Worm (Caenorhabditis elegans): ENCODE data around the gene srx-130.

srx-130 gene

ce11 chrV:13839433-13839832, 3.8 kb upstream of the srx-130 start, which contains the start of gene F55B12.10:
TSS of gene F55B12.10 (plus strand) at chrV:13839733.
- TF ChIP-seq ceh-36 (tag; optimal IDR thresholded peaks at IDR 0.05) (no peak), ets-7 (tag; optimal IDR thresholded peaks at IDR 0.05) (no peak), flt-1 (GFP tag; IDR thresholded peaks at IDR 0.05) (no peak), ama-1 (optimal IDR thresholded peaks at IDR 0.05) (no peak), tbx-11 (GFP tag; IDR thresholded peaks at IDR 0.05) (no peak), B0310.2 (tag; optimal IDR thresholded peaks at IDR 0.05) (no peak), tbx-37 (GFP tag; conservative IDR thresholded peaks at IDR 0.05) (no peak), hmg-4 (GFP tag; optimal IDR thresholded peaks at IDR 0.05) (no peak), hnd-1 (tag; optimal IDR thresholded peaks at IDR 0.05) (no peak)

ce11 chrV:13840909-13841308, 2.3 kb upstream of the srx-130 start, which contains the start of gene srx-17:
TSS of gene srx-17 (plus strand) at chrV:13841209.
- TF ChIP-seq sea-1 (GFP tag; conservative IDR thresholded peaks at IDR 0.05) (no peak), hmg-4 (GFP tag; optimal IDR thresholded peaks at IDR 0.05) (no peak), tbx-11 (GFP tag; IDR thresholded peaks at IDR 0.05) (no peak), ceh-13 (GFP tag; optimal IDR thresholded peaks at IDR 0.05) (no peak), ets-7 (tag; optimal IDR thresholded peaks at IDR 0.05) (no peak), aly-1 (tag; optimal IDR thresholded peaks at IDR 0.05) (no peak), F13C5.2 (tag; optimal IDR thresholded peaks at IDR 0.05) (no peak), pes-1 (GFP tag; IDR thresholded peaks at IDR 0.05) (no peak)

ce11 chrV:13845136-13845535, 1.9 kb downstream of the srx-130 start, which contains the start of gene srx-131:
TSS of gene srx-131 (plus strand) at chrV:13845436.
- TF ChIP-seq tbx-11 (GFP tag; IDR thresholded peaks at IDR 0.05): no peak
- no peak for TF ChIP-seq ceh-36 (tag; optimal IDR thresholded peaks at IDR 0.05)
- no peak for TF ChIP-seq sea-1 (GFP tag; conservative IDR thresholded peaks at IDR 0.05)
- TF ChIP-seq B0310.2 (tag; optimal IDR thresholded peaks at IDR 0.05): no peak
- TF ChIP-seq F13C5.2 (tag; optimal IDR thresholded peaks at IDR 0.05): no peak
- TF ChIP-seq aly-1 (tag; optimal IDR thresholded peaks at IDR 0.05): no peak
- no peak for TF ChIP-seq tra-4 (tag; optimal IDR thresholded peaks at IDR 0.05)
- TF ChIP-seq hnd-1 (tag; optimal IDR thresholded peaks at IDR 0.05): no peak
- no peak for TF ChIP-seq hmbx-1 (tag; optimal IDR thresholded peaks at IDR 0.05)
- TF ChIP-seq ama-1 (optimal IDR thresholded peaks at IDR 0.05): no peak
- TF ChIP-seq ceh-13 (GFP tag; optimal IDR thresholded peaks at IDR 0.05): no peak
- TF ChIP-seq hmg-4 (GFP tag; optimal IDR thresholded peaks at IDR 0.05): no peak
- TF ChIP-seq tbx-37 (GFP tag; conservative IDR thresholded peaks at IDR 0.05): no peak
- TF ChIP-seq pes-1 (GFP tag; IDR thresholded peaks at IDR 0.05): no peak
- no peak for TF ChIP-seq flt-1 (GFP tag; IDR thresholded peaks at IDR 0.05)
- TF ChIP-seq scrt-1 (GFP tag; IDR thresholded peaks at IDR 0.05): no peak
- no peak for TF ChIP-seq ets-7 (tag; optimal IDR thresholded peaks at IDR 0.05)

- TF ChIP-seq tra-4 (tag; optimal IDR thresholded peaks at IDR 0.05): no peak
- TF ChIP-seq hmbx-1 (tag; optimal IDR thresholded peaks at IDR 0.05): no peak
- no peak for TF ChIP-seq scrt-1 (GFP tag; IDR thresholded peaks at IDR 0.05)
- no peak for TF ChIP-seq tbx-37 (GFP tag; conservative IDR thresholded peaks at IDR 0.05)
- TF ChIP-seq flt-1 (GFP tag; IDR thresholded peaks at IDR 0.05): no peak
- TF ChIP-seq hmg-4 (GFP tag; optimal IDR thresholded peaks at IDR 0.05): no peak
- TF ChIP-seq hnd-1 (tag; optimal IDR thresholded peaks at IDR 0.05): no peak
- TF ChIP-seq F13C5.2 (tag; optimal IDR thresholded peaks at IDR 0.05): no peak
- no peak for TF ChIP-seq pes-1 (GFP tag; IDR thresholded peaks at IDR 0.05)
- TF ChIP-seq B0310.2 (tag; optimal IDR thresholded peaks at IDR 0.05): no peak
- TF ChIP-seq ets-7 (tag; optimal IDR thresholded peaks at IDR 0.05): no peak
- TF ChIP-seq ceh-36 (tag; optimal IDR thresholded peaks at IDR 0.05): no peak
- no peak for TF ChIP-seq aly-1 (tag; optimal IDR thresholded peaks at IDR 0.05)
- no peak for TF ChIP-seq ama-1 (optimal IDR thresholded peaks at IDR 0.05)
- TF ChIP-seq sea-1 (GFP tag; conservative IDR thresholded peaks at IDR 0.05): no peak
- no peak for TF ChIP-seq tbx-11 (GFP tag; IDR thresholded peaks at IDR 0.05)
- TF ChIP-seq ceh-13 (GFP tag; optimal IDR thresholded peaks at IDR 0.05): no peak
Observed at ce11 chrV:13848379-13848778, 5.1 kb downstream of the srx-130 start, which contains the start of gene srx-133. TSS of gene srx-133 (plus strand) at chrV:13848679.

ce11 chrV:13850170-13850569, 6.9 kb downstream of the srx-130 start, which contains the start of gene hpx-2:
TSS of gene hpx-2 (plus strand) at chrV:13850470.
- TF ChIP-seq tra-4 (tag; optimal IDR thresholded peaks at IDR 0.05) (no peak), flt-1 (GFP tag; IDR thresholded peaks at IDR 0.05) (no peak), hmbx-1 (tag; optimal IDR thresholded peaks at IDR 0.05) (no peak), scrt-1 (GFP tag; IDR thresholded peaks at IDR 0.05) (no peak), tbx-11 (GFP tag; IDR thresholded peaks at IDR 0.05) (no peak), hnd-1 (tag; optimal IDR thresholded peaks at IDR 0.05) (no peak), pes-1 (GFP tag; IDR thresholded peaks at IDR 0.05) (no peak), B0310.2 (tag; optimal IDR thresholded peaks at IDR 0.05) (no peak), tbx-37 (GFP tag; conservative IDR thresholded peaks at IDR 0.05) (no peak), F13C5.2 (tag; optimal IDR thresholded peaks at IDR 0.05) (no peak), ama-1 (optimal IDR thresholded peaks at IDR 0.05) (no peak), ceh-13 (GFP tag; optimal IDR thresholded peaks at IDR 0.05) (no peak), ceh-36 (tag; optimal IDR thresholded peaks at IDR 0.05) (no peak), aly-1 (tag; optimal IDR thresholded peaks at IDR 0.05) (no peak), hmg-4 (GFP tag; optimal IDR thresholded peaks at IDR 0.05) (no peak)

ce11 chrV:13854306-13854705, 11.1 kb downstream of the srx-130 start, which contains the start of gene ttr-21:
TSS of gene ttr-21 (minus strand) at chrV:13854405.
- no peak for TF ChIP-seq hmbx-1 (tag; optimal IDR thresholded peaks at IDR 0.05)
- TF ChIP-seq ama-1 (optimal IDR thresholded peaks at IDR 0.05): no peak
- TF ChIP-seq ets-7 (tag; optimal IDR thresholded peaks at IDR 0.05): no peak
- TF ChIP-seq hnd-1 (tag; optimal IDR thresholded peaks at IDR 0.05): no peak
- no peak for TF ChIP-seq pes-1 (GFP tag; IDR thresholded peaks at IDR 0.05)
- TF ChIP-seq F13C5.2 (tag; optimal IDR thresholded peaks at IDR 0.05): no peak
- TF ChIP-seq ceh-36 (tag; optimal IDR thresholded peaks at IDR 0.05): no peak
- TF ChIP-seq flt-1 (GFP tag; IDR thresholded peaks at IDR 0.05): no peak
- no peak for TF ChIP-seq aly-1 (tag; optimal IDR thresholded peaks at IDR 0.05)
- TF ChIP-seq scrt-1 (GFP tag; IDR thresholded peaks at IDR 0.05): no peak
- TF ChIP-seq ceh-13 (GFP tag; optimal IDR thresholded peaks at IDR 0.05): no peak
- TF ChIP-seq sea-1 (GFP tag; conservative IDR thresholded peaks at IDR 0.05): no peak
- no peak for TF ChIP-seq tbx-37 (GFP tag; conservative IDR thresholded peaks at IDR 0.05)

- TF ChIP-seq B0310.2 (tag; optimal IDR thresholded peaks at IDR 0.05) (no peak), pes-1 (GFP tag; IDR thresholded peaks at IDR 0.05) (no peak), scrt-1 (GFP tag; IDR thresholded peaks at IDR 0.05) (no peak)
Observed at ce11 chrV:13856376-13856775, 13.1 kb downstream of the srx-130 start, which contains the start of gene srx-134. TSS of gene srx-134 (minus strand) at chrV:13856476.

All from whole organism, early embryonic.